Worm (Caenorhabditis elegans) whole organism, midembryonic: ENCODE data around the gene clp-6.

Experiments used
- cog-1 ChIP-seq: sonication (generic microtip); optimal IDR thresholded peaks from 2 replicates; lab custom pipeline; 2016; ENCODE audit warnings: missing genetic modification characterization, missing compliant biosample characterization
- med-1 ChIP-seq: sonication (generic microtip); optimal IDR thresholded peaks from 2 replicates; lab custom pipeline; 2017; ENCODE audit warnings: missing genetic modification characterization, mild to moderate bottlenecking, missing compliant biosample characterization, antibody characterized with exemption, missing genetic modification reagents; ENCODE audit not compliant: insufficient read depth
- tab-1 ChIP-seq: fragments of 200-800 bp; sonication (Bioruptor generic); IDR thresholded peaks from 2 replicates; pipeline ENCODE4 v1.3.6; 2022; ENCODE audit warnings: missing genetic modification characterization, missing compliant biosample characterization
- ztf-23 ChIP-seq: fragments of 200-800 bp; sonication (Bioruptor generic); IDR thresholded peaks from 2 replicates; pipeline ENCODE4 v1.3.6; 2022; ENCODE audit warnings: missing genetic modification reagents, missing genetic modification characterization, missing compliant biosample characterization
- ztf-29 ChIP-seq: fragments of 200-800 bp; sonication (Bioruptor generic); IDR thresholded peaks from 2 replicates; pipeline ENCODE4 v1.3.6; 2022; ENCODE audit warnings: missing genetic modification reagents, missing genetic modification characterization, missing compliant biosample characterization

DNA sequence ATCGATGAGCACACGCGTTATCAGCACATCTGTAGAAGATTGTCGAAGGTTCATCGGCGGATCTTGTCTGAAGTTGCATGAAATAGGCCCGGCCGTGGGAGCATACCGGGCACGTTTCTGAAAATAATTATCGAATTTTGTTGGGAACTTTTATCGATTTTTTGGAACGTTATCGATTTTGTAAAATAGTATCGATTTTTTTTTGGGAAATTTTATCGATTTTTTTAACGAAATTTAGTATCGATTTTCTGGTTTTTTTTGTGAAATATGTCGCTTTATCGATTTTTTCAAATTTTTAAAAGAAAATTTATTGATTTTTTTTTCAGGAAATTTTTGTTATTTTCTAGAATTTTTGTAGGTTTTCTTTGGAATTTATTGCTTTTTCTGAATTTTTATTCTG, 26.1 kb downstream of the clp-6 start:
- TF ChIP-seq ztf-29 (GFP tag; lab: Robert Waterston, UW) (no peak), tab-1 (GFP tag; lab: Robert Waterston, UW) (no peak), ztf-23 (no peak), cog-1 (tag; lab: Kevin White, UChicago) (no peak), med-1 (GFP tag; lab: Kevin White, UChicago) (no peak)
